Worm (Caenorhabditis elegans): ENCODE results near the gene K02A6.3.

The K02A6.3 gene

DNA sequence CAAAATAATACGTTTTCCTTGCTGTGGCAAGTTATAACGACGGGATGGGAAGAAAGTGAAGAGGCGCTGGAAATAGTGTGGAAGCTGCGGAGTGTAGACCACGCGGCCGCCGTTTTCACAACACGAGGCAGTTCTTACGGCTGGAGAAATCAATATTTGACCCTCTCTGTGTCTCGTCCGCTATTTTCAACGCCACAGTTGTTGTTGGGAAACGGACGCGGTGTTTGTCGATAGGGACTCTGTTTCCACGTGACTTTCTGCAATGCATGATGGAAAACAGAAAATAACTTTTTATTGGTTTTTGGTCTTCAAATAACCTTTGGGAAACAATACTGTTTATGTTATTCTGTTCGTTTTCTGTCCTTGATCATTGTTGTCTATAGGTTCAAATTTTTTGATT lies at the start of gene K02A6.3:
Gene K02A6.3 (minus strand): TSS at position 74 of the 400 bp plus-strand sequence.
- TF ChIP-seq C17E4.6 (GFP tag; IDR thresholded peaks at IDR 0.05) (no peak), B0019.2 (GFP tag; conservative IDR thresholded peaks at IDR 0.05) (no peak), F22D6.2 (tag; optimal IDR thresholded peaks at IDR 0.05) (peak; percentile 78), bed-2 (GFP tag; IDR thresholded peaks at IDR 0.05) (no peak), nhr-90 (tag; optimal IDR thresholded peaks at IDR 0.05) (peak; percentile 24), F10E7.11 (tag; optimal IDR thresholded peaks at IDR 0.05) (no peak), Y56A3A.18 (GFP tag; IDR thresholded peaks at IDR 0.05) (no peak), B0261.1 (tag; optimal IDR thresholded peaks at IDR 0.05) (no peak), F52B5.7 (tag; optimal IDR thresholded peaks at IDR 0.05) (no peak), B0035.1 (tag; optimal IDR thresholded peaks at IDR 0.05) (no peak), Y67H2A.10 (GFP tag; conservative IDR thresholded peaks at IDR 0.05) (no peak), let-607 (tag; optimal IDR thresholded peaks at IDR 0.05) (peak; percentile 60 to 70), nfyb-1 (GFP tag; IDR thresholded peaks at IDR 0.05) (peak; percentile 76), K12H6.12 (tag; optimal IDR thresholded peaks at IDR 0.05) (peak; percentile 92), let-526 (GFP tag; IDR thresholded peaks at IDR 0.05) (no peak), tbx-9 (tag; optimal IDR thresholded peaks at IDR 0.05; ENCODE audit: borderline replicate concordance) (no peak), ets-4 (GFP tag; optimal IDR thresholded peaks at IDR 0.05) (peak; percentile 51), ztf-3 (GFP tag; optimal IDR thresholded peaks at IDR 0.05) (peak; percentile 25), madf-8 (GFP tag; conservative IDR thresholded peaks at IDR 0.05) (no peak), mel-28 (tag; optimal IDR thresholded peaks at IDR 0.05; ENCODE audit: borderline replicate concordance) (no peak), ceh-100 (GFP tag; IDR thresholded peaks at IDR 0.05) (peak; percentile 34; the same call in 1 of the 2 replicates), attf-5 (GFP tag; optimal IDR thresholded peaks at IDR 0.05) (peak; percentile 76), ceh-40 (GFP tag; IDR thresholded peaks at IDR 0.05) (no peak), ccch-3 (GFP tag; optimal IDR thresholded peaks at IDR 0.05) (no peak), zim-3 (tag; optimal IDR thresholded peaks at IDR 0.05) (no peak), zfh-2 (GFP tag; conservative IDR thresholded peaks at IDR 0.05) (no peak; the same call in none of the 2 replicates), lin-40 (tag; optimal IDR thresholded peaks at IDR 0.05) (peak; percentile 88), pha-4 (tag; optimal IDR thresholded peaks at IDR 0.05) (peak; percentile 58), attf-6 (GFP tag; IDR thresholded peaks at IDR 0.05) (no peak), gei-17 (GFP tag; optimal IDR thresholded peaks at IDR 0.05) (peak; percentile 75), ztf-26 (tag; optimal IDR thresholded peaks at IDR 0.05) (peak; percentile 90), ceh-91 (GFP tag; IDR thresholded peaks at IDR 0.05) (no peak), F33H1.4 (GFP tag; IDR thresholded peaks at IDR 0.05) (no peak), nhr-120 (GFP tag; IDR thresholded peaks at IDR 0.05) (no peak), pbrm-1 (GFP tag; IDR thresholded peaks at IDR 0.05) (peak; percentile 60; the same call in 1 of the 2 replicates), lin-54 (GFP tag; optimal IDR thresholded peaks at IDR 0.05) (peak; percentile 46), hmg-1.2 (GFP tag; IDR thresholded peaks at IDR 0.05) (peak; percentile 78), F39B2.1 (GFP tag; IDR thresholded peaks at IDR 0.05) (no peak), ztf-18 (tag; optimal IDR thresholded peaks at IDR 0.05) (peak; percentile 4), rpc-1 (optimal IDR thresholded peaks at IDR 0.05) (no peak), rpc-1 (tag; optimal IDR thresholded peaks at IDR 0.05) (no peak), F57C9.4 (tag; optimal IDR thresholded peaks at IDR 0.05) (no peak), ztf-28 (GFP tag; IDR thresholded peaks at IDR 0.05) (no peak), die-1 (tag; optimal IDR thresholded peaks at IDR 0.05) (peak; percentile 2), efl-1 (GFP tag; optimal IDR thresholded peaks at IDR 0.05) (no peak), rcor-1 (GFP tag; IDR thresholded peaks at IDR 0.05) (peak; percentile 21; the same call in 1 of the 2 replicates), nhr-179 (tag; optimal IDR thresholded peaks at IDR 0.05) (no peak), Y53F4B.3 (GFP tag; IDR thresholded peaks at IDR 0.05) (no peak), bed-1 (GFP tag; IDR thresholded peaks at IDR 0.05) (no peak)

Measured in whole organism, young adult.